Worm (Caenorhabditis elegans) whole organism, midembryonic: ENCODE results near the gene Y62H9A.16.

Experiments
- cog-1 ChIP-seq: sonication (generic microtip); optimal IDR thresholded peaks from 2 replicates; lab custom pipeline; 2016; ENCODE audit warnings: missing genetic modification characterization, missing compliant biosample characterization
- flt-1 ChIP-seq: fragments of 200-800 bp; sonication (Bioruptor generic); IDR thresholded peaks from 2 replicates; pipeline ENCODE4 v1.3.6; 2022; ENCODE audit warnings: missing genetic modification characterization, missing compliant biosample characterization
- tab-1 ChIP-seq: fragments of 200-800 bp; sonication (Bioruptor generic); IDR thresholded peaks from 2 replicates; pipeline ENCODE4 v1.3.6; 2022; ENCODE audit warnings: missing genetic modification characterization, missing compliant biosample characterization
- ztf-23 ChIP-seq: fragments of 200-800 bp; sonication (Bioruptor generic); IDR thresholded peaks from 2 replicates; pipeline ENCODE4 v1.3.6; 2022; ENCODE audit warnings: missing genetic modification reagents, missing genetic modification characterization, missing compliant biosample characterization

ce11 chrX:11913824-11914223 lies 4.3 kb upstream of the Y62H9A.16 start, which contains the start of gene Y62H9A.12:
- TF ChIP-seq flt-1 (GFP tag; lab: Robert Waterston, UW) (no peak), tab-1 (GFP tag; lab: Robert Waterston, UW) (no peak), ztf-23 (no peak), cog-1 (tag; lab: Kevin White, UChicago) (no peak)
